Worm (Caenorhabditis elegans) whole organism, mixed stage, embryonic: Measurements from ENCODE around the gene C24H11.5.
"Not testable (repeated sequence)": the region's sequence is repeated elsewhere in the genome, so short reads cannot be mapped to it uniquely, and the experiment has no call there.

Source experiments
- M03D4.4 ChIP-seq: sonication (generic microtip); optimal IDR thresholded peaks from 2 replicates; lab custom pipeline; 2017; ENCODE audit warnings: mild to moderate bottlenecking, missing genetic modification characterization, missing compliant biosample characterization
- bed-3 ChIP-seq: fragments of 200-800 bp; sonication (Bioruptor generic); optimal IDR thresholded peaks from 3 replicates; lab custom pipeline; 2018; ENCODE audit warnings: mild to moderate bottlenecking, missing genetic modification characterization, moderate library complexity, missing compliant biosample characterization
- blmp-1 ChIP-seq: fragments of 150-350 bp; optimal IDR thresholded peaks from 2 replicates; lab custom pipeline; 2014; ENCODE audit warnings: missing biosample characterization, missing genetic modification characterization
- ceh-43 ChIP-seq: fragments of 200-800 bp; sonication (Bioruptor generic); optimal IDR thresholded peaks from 2 replicates; lab custom pipeline; 2018; ENCODE audit warnings: mild to moderate bottlenecking, missing genetic modification characterization, moderate library complexity, missing compliant biosample characterization
- ceh-83 ChIP-seq: fragments of 200-800 bp; sonication (Bioruptor generic); optimal IDR thresholded peaks from 2 replicates; lab custom pipeline; 2018; ENCODE audit warnings: mild to moderate bottlenecking, missing genetic modification characterization, missing compliant biosample characterization
- ces-1 ChIP-seq: fragments of 150-350 bp; optimal IDR thresholded peaks from 2 replicates; lab custom pipeline; 2014; ENCODE audit warnings: missing biosample characterization, missing genetic modification reagents, missing genetic modification characterization
- drap-1 ChIP-seq: fragments of 200-800 bp; sonication (Bioruptor generic); optimal IDR thresholded peaks from 3 replicates; lab custom pipeline; 2018; ENCODE audit warnings: mild to moderate bottlenecking, missing genetic modification characterization, missing compliant biosample characterization
- elt-3 ChIP-seq: fragments of 150-350 bp; optimal IDR thresholded peaks from 2 replicates; lab custom pipeline; 2014; ENCODE audit warnings: missing biosample characterization, missing genetic modification characterization
- flh-1 ChIP-seq: fragments of 200-800 bp; sonication (Bioruptor generic); optimal IDR thresholded peaks from 2 replicates; lab custom pipeline; 2018; ENCODE audit warnings: mild to moderate bottlenecking, missing genetic modification characterization, moderate library complexity, missing compliant biosample characterization
- hlh-1 ChIP-seq: fragments of 150-350 bp; optimal IDR thresholded peaks from 2 replicates; lab custom pipeline; 2014; ENCODE audit warnings: missing biosample characterization, missing genetic modification reagents, missing genetic modification characterization
- lin-13 ChIP-seq: fragments of 150-350 bp; optimal IDR thresholded peaks from 2 replicates; lab custom pipeline; 2014; ENCODE audit warnings: missing biosample characterization, missing genetic modification characterization
- lin-32 ChIP-seq: fragments of 200-800 bp; sonication (Bioruptor generic); optimal IDR thresholded peaks from 2 replicates; lab custom pipeline; 2018; ENCODE audit warnings: mild to moderate bottlenecking, missing genetic modification characterization, missing compliant biosample characterization
- lsy-2 ChIP-seq: fragments of 150-350 bp; optimal IDR thresholded peaks from 2 replicates; lab custom pipeline; 2014; ENCODE audit warnings: missing biosample characterization, missing genetic modification characterization
- mab-5 ChIP-seq: fragments of 150-350 bp; optimal IDR thresholded peaks from 2 replicates; lab custom pipeline; 2014; ENCODE audit warnings: missing biosample characterization, missing genetic modification characterization
- mep-1 ChIP-seq: fragments of 150-350 bp; optimal IDR thresholded peaks from 2 replicates; lab custom pipeline; 2017; ENCODE audit warnings: missing biosample characterization, missing genetic modification reagents, missing genetic modification characterization, inconsistent platforms
- mls-2 ChIP-seq: sonication (generic microtip); optimal IDR thresholded peaks from 2 replicates; lab custom pipeline; 2016; ENCODE audit warnings: mild to moderate bottlenecking, missing genetic modification characterization, moderate library complexity, missing compliant biosample characterization
- nhr-12 ChIP-seq: fragments of 150-350 bp; optimal IDR thresholded peaks from 2 replicates; lab custom pipeline; 2014; ENCODE audit warnings: missing biosample characterization, missing genetic modification characterization
- nhr-2 ChIP-seq: fragments of 150-350 bp; optimal IDR thresholded peaks from 2 replicates; lab custom pipeline; 2014; ENCODE audit warnings: missing biosample characterization, missing genetic modification characterization
- nhr-237 ChIP-seq: fragments of 150-350 bp; optimal IDR thresholded peaks from 2 replicates; lab custom pipeline; 2014; ENCODE audit warnings: missing biosample characterization, missing genetic modification characterization
- nhr-28 ChIP-seq: fragments of 150-350 bp; optimal IDR thresholded peaks from 2 replicates; lab custom pipeline; 2014; ENCODE audit warnings: missing biosample characterization, missing genetic modification characterization
- nhr-76 ChIP-seq: sonication (generic microtip); optimal IDR thresholded peaks from 2 replicates; lab custom pipeline; 2017; ENCODE audit warnings: missing biosample characterization, missing genetic modification characterization
- pha-4 ChIP-seq: fragments of 150-350 bp; optimal IDR thresholded peaks from 2 replicates; lab custom pipeline; 2018; ENCODE audit warnings: missing biosample characterization, missing genetic modification reagents, missing genetic modification characterization
- snpc-4 ChIP-seq: fragments of 150-350 bp; optimal IDR thresholded peaks from 2 replicates; lab custom pipeline; 2014; ENCODE audit warnings: missing biosample characterization, missing genetic modification characterization
- sptf-1 ChIP-seq: sonication (generic microtip); optimal IDR thresholded peaks from 2 replicates; lab custom pipeline; 2017; ENCODE audit warnings: mild to moderate bottlenecking, missing genetic modification characterization, moderate library complexity, missing compliant biosample characterization
- tbx-8 ChIP-seq: fragments of 200-800 bp; sonication (Bioruptor generic); optimal IDR thresholded peaks from 2 replicates; lab custom pipeline; 2018; ENCODE audit warnings: mild to moderate bottlenecking, missing genetic modification characterization, moderate library complexity, missing compliant biosample characterization
- unc-120 ChIP-seq: sonication (generic microtip); optimal IDR thresholded peaks from 2 replicates; lab custom pipeline; 2017; ENCODE audit warnings: missing genetic modification characterization, missing compliant biosample characterization; ENCODE audit not compliant: poor library complexity, severe bottlenecking
- unc-39 ChIP-seq: fragments of 150-350 bp; optimal IDR thresholded peaks from 2 replicates; lab custom pipeline; 2014; ENCODE audit warnings: missing biosample characterization, missing genetic modification characterization
- zip-8 ChIP-seq: fragments of 150-350 bp; optimal IDR thresholded peaks from 2 replicates; lab custom pipeline; 2014; ENCODE audit warnings: missing biosample characterization, missing genetic modification characterization
- ztf-11 ChIP-seq: fragments of 150-350 bp; optimal IDR thresholded peaks from 2 replicates; lab custom pipeline; 2014; ENCODE audit warnings: missing biosample characterization, missing genetic modification characterization

C24H11.5 gene

DNA sequence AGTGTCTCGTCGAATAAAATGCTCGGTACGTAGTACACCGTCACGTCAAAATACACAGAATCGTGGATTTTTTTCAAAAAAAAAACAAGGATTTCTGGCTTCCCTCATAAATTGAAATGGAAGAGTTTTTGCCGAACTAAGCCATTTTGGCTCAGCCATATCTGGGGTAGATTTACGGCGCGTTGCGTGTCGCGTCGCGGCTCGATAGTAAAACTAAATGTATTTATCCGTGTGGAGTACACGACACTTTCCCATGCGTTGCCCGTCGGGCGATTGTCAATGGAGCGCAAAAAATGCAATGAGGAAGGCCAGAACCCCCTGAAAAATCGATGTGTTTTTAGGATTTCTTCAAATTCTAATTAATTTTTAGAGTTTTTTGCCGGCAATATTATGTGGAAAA, 29.8 kb upstream of the C24H11.5 start:
- TF ChIP-seq M03D4.4 (no peak), mab-5 (no peak), nhr-12 (tag; lab: Kevin White, UChicago) (no peak)

DNA sequence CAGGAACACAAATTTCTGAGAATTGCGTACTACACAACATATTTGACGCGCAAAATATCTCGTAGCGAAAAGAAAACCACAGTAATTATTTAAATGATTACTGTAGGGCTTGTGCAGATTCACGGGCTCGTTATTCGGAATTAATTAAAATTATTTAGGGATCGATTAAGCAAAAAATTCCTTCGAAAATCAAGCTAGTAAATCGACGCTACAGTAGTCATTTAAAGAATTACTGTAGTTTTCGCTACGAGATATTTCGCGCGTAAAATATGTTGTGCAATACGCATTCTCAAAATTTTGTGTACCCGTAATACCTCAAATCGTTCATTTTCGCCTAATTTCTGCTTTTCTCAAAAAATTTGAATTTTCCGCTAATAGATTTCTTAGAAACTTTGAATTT, 29.2 kb upstream of the C24H11.5 start:
- no peak for TF ChIP-seq flh-1 (GFP tag; lab: Kevin White, UChicago)
- no peak for TF ChIP-seq bed-3 (GFP tag; lab: Kevin White, UChicago)
- TF ChIP-seq nhr-28 = no peak
- TF ChIP-seq ceh-43 (GFP tag; lab: Kevin White, UChicago) = no peak
- TF ChIP-seq sptf-1 (tag; lab: Kevin White, UChicago) = no peak
- TF ChIP-seq nhr-12 (tag; lab: Kevin White, UChicago) = no peak
- TF ChIP-seq unc-120 (tag; lab: Kevin White, UChicago) = no peak
- no peak for TF ChIP-seq ztf-11
- no peak for TF ChIP-seq nhr-76
- no peak for TF ChIP-seq tbx-8
- no peak for TF ChIP-seq hlh-1 (tag; lab: Kevin White, UChicago)
- no peak for TF ChIP-seq snpc-4 (tag; lab: Kevin White, UChicago)
- TF ChIP-seq M03D4.4 = no peak
- TF ChIP-seq mep-1 (tag; lab: Kevin White, UChicago) = no peak
- no peak for TF ChIP-seq pha-4
- no peak for TF ChIP-seq nhr-237 (tag; lab: Kevin White, UChicago)
- no peak for TF ChIP-seq lin-13 (tag; lab: Kevin White, UChicago)
- TF ChIP-seq elt-3 (tag; lab: Kevin White, UChicago) = no peak

DNA sequence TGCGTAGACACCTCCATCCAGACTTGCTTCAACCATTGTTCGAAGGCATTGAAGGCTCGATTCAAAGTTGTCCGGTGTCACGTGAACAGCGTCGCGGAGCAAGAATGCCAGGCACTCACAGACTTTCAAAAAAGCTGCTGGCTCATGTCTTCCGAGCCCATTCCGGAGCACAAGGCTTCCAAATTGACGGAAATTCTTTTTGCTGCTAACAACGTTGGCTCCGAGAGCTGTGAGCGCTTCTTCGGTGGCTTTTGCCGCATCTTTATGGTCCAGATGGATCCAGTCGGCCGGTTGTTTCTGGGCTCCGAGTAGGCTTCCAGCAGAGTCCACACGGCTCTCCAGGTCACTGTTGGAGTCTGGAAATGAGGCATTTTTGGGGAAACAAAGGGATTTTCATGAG, 22.1 kb upstream of the C24H11.5 start:
- TF ChIP-seq elt-3 (tag; lab: Kevin White, UChicago) (no peak), lsy-2 (tag; lab: Kevin White, UChicago) (no peak), mab-5 (no peak), nhr-28 (no peak), unc-120 (tag; lab: Kevin White, UChicago) (no peak), nhr-2 (no peak), lin-32 (GFP tag; lab: Kevin White, UChicago) (no peak), hlh-1 (tag; lab: Kevin White, UChicago) (no peak), zip-8 (no peak), blmp-1 (tag; lab: Kevin White, UChicago) (no peak), snpc-4 (tag; lab: Kevin White, UChicago) (no peak), unc-39 (tag; lab: Kevin White, UChicago) (no peak), bed-3 (GFP tag; lab: Kevin White, UChicago) (no peak), drap-1 (GFP tag; lab: Kevin White, UChicago) (no peak)
- TF ChIP-seq, all 35 proteins: peak for 0

- TF ChIP-seq sptf-1 (tag; lab: Kevin White, UChicago) = no peak
- no peak for TF ChIP-seq unc-39 (tag; lab: Kevin White, UChicago)
- TF ChIP-seq tbx-8 = no peak
- no peak for TF ChIP-seq mab-5
Observed at ce11 chrIII:11760634-11761033, 19.4 kb upstream of the C24H11.5 start.

ce11 chrIII:11773581-11773980, 6.5 kb upstream of the C24H11.5 start, which contains the start of gene gbf-1:
TSS of gene gbf-1 (minus strand) at chrIII:11773681.
- TF ChIP-seq drap-1 (GFP tag; lab: Kevin White, UChicago); elt-3 (tag; lab: Kevin White, UChicago); ceh-83 (GFP tag; lab: Kevin White, UChicago): not testable (repeated sequence)
- TF ChIP-seq, all 35 proteins: peak for 0; not testable (repeated sequence) for 35

- no peak for TF ChIP-seq nhr-237 (tag; lab: Kevin White, UChicago)
- TF ChIP-seq lsy-2 (tag; lab: Kevin White, UChicago) = peak; percentile 19
- peak; percentile 71 for TF ChIP-seq blmp-1 (tag; lab: Kevin White, UChicago)
- no peak for TF ChIP-seq mls-2
- peak; percentile 16 for TF ChIP-seq ces-1
- TF ChIP-seq M03D4.4 = no peak
Observed at ce11 chrIII:11774508-11775000, 5.5 kb upstream of the C24H11.5 start, which contains the start of gene immp-1. TSS of gene immp-1 (plus strand) at chrIII:11774950.
